Fruit fly (Drosophila melanogaster) whole organism, wandering third instar larva: Measurements from ENCODE around the gene CG14445.

Experiments used
- N ChIP-seq: fragments of >200 bp; optimal IDR thresholded peaks from 2 replicates; lab custom pipeline; 2018; ENCODE audit warnings: missing biosample characterization, missing external identifiers, missing genetic modification characterization
- br ChIP-seq: fragments of 200-800 bp; sonication (Bioruptor generic); optimal IDR thresholded peaks from 2 replicates; lab custom pipeline; 2016; ENCODE audit warnings: missing biosample characterization, missing genetic modification characterization
- dsf ChIP-seq: sonication (Bioruptor generic); optimal IDR thresholded peaks from 2 replicates; lab custom pipeline; 2016; ENCODE audit warnings: missing biosample characterization, missing genetic modification characterization, borderline replicate concordance
- usp ChIP-seq: fragments of >200 bp; optimal IDR thresholded peaks from 2 replicates; lab custom pipeline; 2017; ENCODE audit warnings: missing biosample characterization, missing genetic modification characterization

- TF ChIP-seq dsf (no peak), N (no peak), usp (no peak), br (GFP tag; lab: Kevin White, UChicago) (no peak)
These were observed 5.4 kb upstream of the CG14445 start for dm6 chrX:6231764-6232163.
